Worm (Caenorhabditis elegans): ENCODE results near the gene B0353.1.
A peak's percentile ranks its signal among the peaks of the same experiment; 100 is the strongest.

Gene B0353.1

ce11 chrIII:526824-527223 lies 28.9 kb upstream of the B0353.1 start, which contains the start of gene T22F7.4:
T22F7.4 (minus strand) TSS chrIII:526924.
- TF ChIP-seq egl-5 (tag; optimal IDR thresholded peaks at IDR 0.05) (no peak), fos-1 (tag; optimal IDR thresholded peaks at IDR 0.05) (no peak), mdl-1 (tag; optimal IDR thresholded peaks at IDR 0.05) (no peak)

ce11 chrIII:530899-531298 lies 24.9 kb upstream of the B0353.1 start:
- TF ChIP-seq unc-39 (tag; optimal IDR thresholded peaks at IDR 0.05), result no peak
- TF ChIP-seq nhr-25 (tag; optimal IDR thresholded peaks at IDR 0.05), result no peak
- TF ChIP-seq aly-2 (tag; optimal IDR thresholded peaks at IDR 0.05), result no peak
- TF ChIP-seq ZK546.5 (tag; optimal IDR thresholded peaks at IDR 0.05), result no peak
- TF ChIP-seq elt-2 (tag; optimal IDR thresholded peaks at IDR 0.05), result peak; percentile 58

- TF ChIP-seq daf-12 (tag; optimal IDR thresholded peaks at IDR 0.05) (no peak), ceh-82 (tag; optimal IDR thresholded peaks at IDR 0.05) (no peak), pha-4 (tag; optimal IDR thresholded peaks at IDR 0.05) (no peak), elt-3 (tag; optimal IDR thresholded peaks at IDR 0.05) (no peak), unc-62 (GFP tag; optimal IDR thresholded peaks at IDR 0.05) (no peak), nhr-23 (tag; optimal IDR thresholded peaks at IDR 0.05) (no peak), ama-1 (optimal IDR thresholded peaks at IDR 0.05) (no peak), tbx-2 (tag; optimal IDR thresholded peaks at IDR 0.05) (no peak), fkh-2 (tag; optimal IDR thresholded peaks at IDR 0.05) (no peak), skn-1 (tag; optimal IDR thresholded peaks at IDR 0.05) (no peak), ZK546.5 (tag; optimal IDR thresholded peaks at IDR 0.05) (no peak), ztf-11 (tag; optimal IDR thresholded peaks at IDR 0.05) (no peak), nhr-77 (tag; optimal IDR thresholded peaks at IDR 0.05) (no peak), elt-2 (tag; optimal IDR thresholded peaks at IDR 0.05) (no peak), mdl-1 (tag; optimal IDR thresholded peaks at IDR 0.05) (no peak)
Measured at ce11 chrIII:532152-532551, 23.6 kb upstream of the B0353.1 start.

ce11 chrIII:535266-536107 lies 20.3 kb upstream of the B0353.1 start:
- TF ChIP-seq ztf-4 (tag; optimal IDR thresholded peaks at IDR 0.05) (no peak), hmg-11 (tag; optimal IDR thresholded peaks at IDR 0.05) (peak; percentile 71), pqm-1 (tag; optimal IDR thresholded peaks at IDR 0.05) (peak; percentile 2), elt-2 (tag; optimal IDR thresholded peaks at IDR 0.05) (peak; percentile 75), ztf-11 (tag; optimal IDR thresholded peaks at IDR 0.05) (no peak), nfya-1 (tag; optimal IDR thresholded peaks at IDR 0.05; ENCODE audit: insufficient read depth) (peak; percentile 23), elt-3 (tag; optimal IDR thresholded peaks at IDR 0.05) (no peak), aly-2 (tag; optimal IDR thresholded peaks at IDR 0.05) (no peak), pha-4 (tag; optimal IDR thresholded peaks at IDR 0.05) (peak; percentile 21), jun-1 (tag; optimal IDR thresholded peaks at IDR 0.05) (peak; percentile 40), ZK546.5 (tag; optimal IDR thresholded peaks at IDR 0.05) (no peak), tbx-2 (tag; optimal IDR thresholded peaks at IDR 0.05) (peak; percentile 1)

ce11 chrIII:537054-537453 lies 18.7 kb upstream of the B0353.1 start:
- no peak for TF ChIP-seq elt-3 (tag; optimal IDR thresholded peaks at IDR 0.05)
- TF ChIP-seq ama-1 (optimal IDR thresholded peaks at IDR 0.05), result no peak
- no peak for TF ChIP-seq ceh-82 (tag; optimal IDR thresholded peaks at IDR 0.05)
- no peak for TF ChIP-seq nhr-28 (tag; optimal IDR thresholded peaks at IDR 0.05)

- TF ChIP-seq nfya-1 (tag; optimal IDR thresholded peaks at IDR 0.05; ENCODE audit: insufficient read depth), result no peak
- TF ChIP-seq mml-1 (tag; optimal IDR thresholded peaks at IDR 0.05), result no peak
- no peak for TF ChIP-seq daf-12 (tag; optimal IDR thresholded peaks at IDR 0.05)
- no peak for TF ChIP-seq eor-1 (tag; optimal IDR thresholded peaks at IDR 0.05)
- no peak for TF ChIP-seq ceh-9 (tag; optimal IDR thresholded peaks at IDR 0.05)
- TF ChIP-seq egl-27 (tag; optimal IDR thresholded peaks at IDR 0.05), result no peak
- no peak for TF ChIP-seq R02D3.7 (tag; optimal IDR thresholded peaks at IDR 0.05)
- TF ChIP-seq unc-62 (GFP tag; optimal IDR thresholded peaks at IDR 0.05), result no peak
- no peak for TF ChIP-seq skn-1 (tag; optimal IDR thresholded peaks at IDR 0.05)
Measured at ce11 chrIII:541766-542165, 14.0 kb upstream of the B0353.1 start, which contains the start of gene T22F7.1. T22F7.1 (plus strand) TSS chrIII:542066.
